Fruit fly (Drosophila melanogaster): ENCODE measurements around the gene Vps45.

The Vps45 gene

DNA sequence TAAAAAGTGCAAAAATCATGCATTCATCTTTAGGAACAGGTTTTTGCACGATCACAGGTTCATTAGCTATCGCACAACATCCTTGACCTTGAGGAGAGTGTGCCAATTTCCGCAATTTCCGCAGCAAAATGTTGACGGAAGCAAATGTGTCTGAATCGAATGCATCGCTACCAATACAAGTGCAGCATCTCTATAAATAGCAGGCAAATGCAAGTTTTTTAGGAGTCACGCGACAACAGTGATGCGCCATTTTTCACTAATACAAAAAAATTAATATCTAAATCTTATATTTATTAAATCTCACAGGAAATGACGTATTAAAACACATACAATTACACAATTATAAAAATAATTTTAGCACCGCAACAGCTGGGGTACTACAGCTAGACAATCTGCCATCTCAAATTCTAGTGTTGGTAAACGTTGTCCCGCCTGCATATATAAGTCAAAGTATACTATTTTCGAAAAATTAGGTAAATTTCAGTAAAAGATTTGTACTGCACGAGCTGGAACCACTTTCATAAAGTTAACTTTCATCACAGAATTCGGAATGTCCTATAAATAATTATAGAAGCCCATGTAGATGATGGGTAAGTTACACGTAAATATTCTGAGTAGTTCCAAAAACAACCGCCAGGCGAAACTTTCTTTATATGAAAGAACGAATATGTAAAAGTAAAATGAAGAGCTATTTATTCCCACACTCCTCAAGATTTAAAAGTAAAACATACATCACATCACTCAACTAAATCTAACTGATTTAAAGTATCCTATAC lies 10.3 kb downstream of the Vps45 start, which contains the start of gene CG9399:
Gene CG9399, minus strand, starts transcription at position 400 of the 776 bp plus-strand sequence.
- TF ChIP-seq CTCF (optimal IDR thresholded peaks at IDR 0.05) (peak; percentile 78 to 88), CG8478 (optimal IDR thresholded peaks at IDR 0.05) (no peak)

DNA sequence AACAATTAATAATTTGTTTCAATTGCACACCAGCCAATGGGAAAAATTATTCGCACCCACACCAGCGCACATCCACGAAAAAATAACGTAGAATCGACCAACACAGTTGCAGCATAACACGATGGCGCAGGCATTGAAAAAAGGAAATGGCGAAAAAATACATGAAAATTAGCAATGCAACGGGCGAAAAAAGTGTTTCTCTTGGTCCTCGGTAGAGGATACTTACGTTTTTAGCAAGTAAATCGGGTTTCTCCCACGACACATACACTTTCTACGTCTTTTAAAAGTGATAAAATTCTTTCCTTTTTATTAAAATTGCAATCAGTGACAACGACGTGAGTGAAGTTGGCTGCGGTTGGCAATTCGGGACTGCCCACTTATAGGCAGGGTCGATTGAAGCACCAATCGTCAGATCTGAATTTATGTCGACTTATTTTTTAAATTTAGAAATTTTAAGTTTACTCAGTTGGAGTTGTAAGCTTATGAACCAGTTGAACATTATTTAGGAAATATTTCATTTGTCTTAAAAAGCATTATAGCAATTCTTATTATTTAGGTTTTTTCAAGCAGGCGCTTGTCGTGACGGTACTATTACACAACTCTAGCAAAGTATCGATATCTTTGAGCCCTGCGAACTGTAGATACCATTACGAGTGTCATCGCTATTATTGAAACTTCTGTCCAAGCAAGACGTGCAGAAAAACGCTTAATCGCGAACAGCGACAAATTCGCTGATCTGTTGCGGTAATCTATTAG lies 13.8 kb downstream of the Vps45 start, which contains the start of the genes Kap-alpha3 and Son:
Gene Kap-alpha3, minus strand, starts transcription at position 352 of the 756 bp plus-strand sequence.
Gene Son, plus strand, starts transcription at position 661 of the 756 bp plus-strand sequence.
- TF ChIP-seq CG8478 (optimal IDR thresholded peaks at IDR 0.05) (no peak), CTCF (optimal IDR thresholded peaks at IDR 0.05) (no peak)

DNA sequence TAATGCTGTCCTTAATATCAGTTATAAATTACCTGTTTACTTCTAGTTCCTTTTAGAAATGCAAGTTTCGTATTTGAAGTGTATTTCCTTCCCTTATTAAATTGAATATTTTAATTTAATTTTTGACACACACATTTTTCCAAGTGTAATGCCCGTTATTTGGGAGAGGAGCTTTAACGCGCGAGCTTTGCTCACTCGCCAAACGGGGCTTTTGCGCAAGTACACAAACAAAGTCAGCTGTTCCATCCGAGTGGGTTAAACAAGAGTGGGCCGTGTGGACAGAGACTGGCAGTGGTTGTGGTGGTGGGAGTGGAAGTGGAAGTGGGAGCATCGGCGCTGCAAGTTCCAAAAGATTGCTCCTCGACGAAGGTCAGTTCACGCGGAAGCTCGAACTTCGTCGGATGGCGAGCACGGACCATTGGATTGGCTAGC lies 17.4 kb downstream of the Vps45 start, which contains the start of gene CG8301:
Gene CG8301, plus strand, starts transcription at position 218 of the 432 bp plus-strand sequence.
- TF ChIP-seq CG8478 (optimal IDR thresholded peaks at IDR 0.05) (no peak), CTCF (optimal IDR thresholded peaks at IDR 0.05) (no peak)

DNA sequence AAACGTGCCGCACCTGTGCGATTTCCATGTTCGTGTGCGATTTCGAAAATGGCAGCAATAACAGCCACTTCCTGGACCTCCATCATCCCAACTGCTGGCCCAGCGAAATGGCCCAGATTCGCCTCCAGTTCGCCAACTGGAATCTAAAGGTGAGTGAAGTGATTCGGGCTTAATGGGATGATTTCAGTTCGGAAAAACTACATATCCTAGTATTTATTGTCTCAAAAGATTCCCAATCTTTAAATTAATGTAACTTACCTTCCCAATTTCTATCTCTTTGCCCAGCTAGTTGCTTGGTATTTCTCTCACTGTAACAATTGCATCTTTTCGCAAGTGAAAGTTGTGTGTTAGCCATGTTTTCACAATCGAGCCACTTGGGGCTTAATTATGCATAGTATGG lies 18.2 kb downstream of the Vps45 start:
- TF ChIP-seq CTCF (optimal IDR thresholded peaks at IDR 0.05) (no peak), CG8478 (optimal IDR thresholded peaks at IDR 0.05) (no peak)

DNA sequence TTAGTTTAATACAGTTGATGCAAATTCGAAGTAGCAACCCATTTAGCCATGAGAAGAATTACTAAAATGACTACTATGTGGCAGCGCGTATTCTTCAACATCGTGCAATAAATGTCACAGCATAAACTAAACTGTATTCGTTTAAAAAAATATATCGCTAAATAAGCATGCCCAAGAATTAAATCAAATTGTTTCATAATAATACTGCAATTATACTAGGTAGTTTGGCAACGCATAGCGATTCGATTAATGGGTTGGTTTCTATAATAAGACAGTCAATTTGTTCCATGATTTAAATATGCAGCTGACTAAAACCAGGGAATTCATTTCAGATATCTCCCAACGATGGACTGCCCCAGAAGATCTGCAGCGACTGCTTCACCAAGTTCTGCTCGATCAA lies 19.4 kb downstream of the Vps45 start, which contains the start of gene CG33654:
Gene CG33654, minus strand, starts transcription at position 101 of the 400 bp plus-strand sequence.
- TF ChIP-seq CG8478 (optimal IDR thresholded peaks at IDR 0.05) = no peak
- no peak for TF ChIP-seq CTCF (optimal IDR thresholded peaks at IDR 0.05)

DNA sequence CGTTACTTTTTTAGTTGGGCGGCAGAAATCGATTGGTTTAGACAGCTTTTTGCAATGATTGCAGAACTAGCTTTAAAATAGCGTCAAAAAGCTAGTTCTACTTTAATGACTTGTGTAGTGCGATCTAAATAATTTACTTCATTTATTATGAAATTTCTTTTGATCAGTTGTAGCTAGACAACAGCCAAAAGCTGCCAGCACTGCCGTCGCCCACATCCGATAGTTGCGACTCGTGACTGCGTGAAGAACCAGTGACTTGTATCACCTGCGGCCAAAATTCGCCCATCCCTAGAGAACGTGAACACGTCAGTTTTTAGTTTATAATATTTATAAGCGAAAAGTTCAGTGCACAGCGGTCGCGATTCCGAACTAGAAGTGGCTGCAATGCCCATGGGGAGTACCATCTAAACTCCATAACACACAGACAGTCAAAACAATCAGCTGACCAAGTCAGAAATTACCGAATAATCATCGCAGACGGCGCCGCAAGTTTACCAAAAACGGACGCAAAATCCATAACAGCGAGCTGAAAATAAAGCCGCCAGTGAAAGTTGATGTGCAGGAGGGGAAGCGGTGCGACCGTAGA lies 23.0 kb downstream of the Vps45 start, which contains the start of gene P58IPK:
Gene P58IPK, plus strand, starts transcription at position 280 of the 586 bp plus-strand sequence.
- TF ChIP-seq CTCF (optimal IDR thresholded peaks at IDR 0.05) (peak; percentile 4 to 31), CG8478 (optimal IDR thresholded peaks at IDR 0.05) (no peak)

DNA sequence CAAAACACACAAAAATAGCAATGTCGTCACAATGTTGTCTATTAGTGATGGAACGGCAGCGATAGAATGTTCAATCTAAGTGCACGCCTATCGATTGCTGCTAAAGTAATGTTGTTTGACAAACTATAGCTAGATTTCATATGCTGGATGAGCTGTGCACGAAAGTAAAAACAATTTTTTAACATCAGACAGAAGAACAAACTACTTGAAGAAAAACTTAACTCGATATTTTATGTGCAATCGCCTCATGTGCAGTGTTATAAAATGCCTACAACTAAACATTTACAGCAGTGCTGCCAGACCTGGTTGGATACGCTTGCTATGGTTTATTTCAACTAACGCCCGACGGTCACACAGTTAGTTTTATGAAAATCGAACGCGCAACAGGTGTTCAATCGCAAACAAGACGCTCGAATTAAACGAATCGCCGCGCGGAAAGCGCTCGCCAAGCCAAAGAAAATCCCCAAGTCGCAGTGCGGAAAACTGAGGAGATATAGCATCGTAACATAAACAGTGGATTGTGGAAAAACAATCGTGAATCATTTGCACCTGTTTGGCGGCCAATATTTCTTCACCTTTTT lies 27.3 kb downstream of the Vps45 start, which contains the start of the genes bocks and CG8312:
Gene bocks, minus strand, starts transcription at position 51 of the 581 bp plus-strand sequence.
Gene CG8312, plus strand, starts transcription at position 358 of the 581 bp plus-strand sequence.
- TF ChIP-seq CG8478 (optimal IDR thresholded peaks at IDR 0.05) (no peak), CTCF (optimal IDR thresholded peaks at IDR 0.05) (peak; percentile 4 to 35)

DNA sequence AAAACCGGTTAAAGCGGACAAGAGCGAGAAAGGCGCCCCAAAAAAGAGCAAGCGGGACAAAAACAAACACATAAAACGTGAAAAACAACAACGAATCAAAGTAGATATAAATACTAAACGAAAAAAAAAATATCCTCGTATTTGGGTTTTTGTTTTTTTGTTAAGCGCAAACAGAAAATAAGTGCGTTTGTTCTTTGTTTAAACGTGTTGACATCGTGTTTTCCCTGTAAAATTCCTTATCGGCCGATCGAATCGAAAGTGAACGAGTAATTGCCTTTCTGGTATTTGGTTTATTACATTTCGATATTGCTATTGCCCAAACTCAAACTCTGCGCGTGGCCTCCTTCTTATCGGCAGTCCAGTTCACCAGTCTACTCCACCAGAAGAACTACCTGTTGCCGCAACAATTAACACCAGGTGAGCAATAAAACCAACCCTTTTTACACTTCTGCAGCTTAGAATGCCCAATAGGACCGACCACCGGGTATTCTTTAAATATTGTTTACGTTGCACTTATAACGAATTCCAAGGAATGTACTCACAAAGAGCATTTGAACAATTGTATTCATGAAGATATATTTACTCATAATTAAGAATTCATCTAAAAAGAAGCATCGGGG lies 28.2 kb downstream of the Vps45 start:
- TF ChIP-seq CTCF (optimal IDR thresholded peaks at IDR 0.05) (no peak), CG8478 (optimal IDR thresholded peaks at IDR 0.05) (no peak)

DNA sequence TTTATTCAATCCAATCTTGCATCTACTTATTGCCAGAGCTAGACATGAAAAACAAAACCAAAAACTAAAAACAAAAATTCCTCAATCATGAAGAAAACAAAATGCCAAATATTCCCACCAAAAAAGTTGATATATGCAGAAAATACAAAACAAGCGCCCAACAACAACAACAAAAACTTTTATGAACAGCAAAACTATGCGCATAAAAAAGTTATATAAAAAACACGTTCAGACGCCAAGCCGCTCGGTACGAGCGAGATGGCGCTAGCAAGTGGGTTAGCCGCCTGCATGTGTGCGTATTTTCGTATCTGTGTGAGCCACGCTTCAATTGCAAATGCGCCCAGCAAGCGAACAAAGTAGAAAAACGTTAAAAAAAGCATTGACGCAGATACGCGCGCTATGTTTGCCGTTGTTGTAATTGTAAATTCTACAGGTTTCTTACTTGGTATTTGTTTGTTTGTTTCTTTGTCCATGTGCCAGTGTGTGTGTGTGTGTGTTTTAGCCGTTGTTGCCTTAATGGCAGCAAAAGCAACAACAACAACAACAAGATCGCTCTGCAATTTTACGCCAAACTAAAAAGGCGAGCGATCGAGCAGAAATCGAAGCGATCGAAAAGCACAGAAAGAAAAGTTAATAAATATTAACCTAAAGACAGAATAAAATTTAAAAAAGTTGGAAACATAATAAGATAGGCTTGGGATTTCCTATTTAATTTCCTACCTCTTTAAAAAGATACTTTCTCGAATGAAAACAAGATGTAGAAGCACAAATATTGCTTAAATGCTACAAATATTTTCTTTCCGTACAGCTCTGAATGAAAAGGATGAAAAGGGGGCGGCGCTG lies 29.9 kb downstream of the Vps45 start:
- TF ChIP-seq CTCF (optimal IDR thresholded peaks at IDR 0.05) (no peak), CG8478 (optimal IDR thresholded peaks at IDR 0.05) (no peak)

DNA sequence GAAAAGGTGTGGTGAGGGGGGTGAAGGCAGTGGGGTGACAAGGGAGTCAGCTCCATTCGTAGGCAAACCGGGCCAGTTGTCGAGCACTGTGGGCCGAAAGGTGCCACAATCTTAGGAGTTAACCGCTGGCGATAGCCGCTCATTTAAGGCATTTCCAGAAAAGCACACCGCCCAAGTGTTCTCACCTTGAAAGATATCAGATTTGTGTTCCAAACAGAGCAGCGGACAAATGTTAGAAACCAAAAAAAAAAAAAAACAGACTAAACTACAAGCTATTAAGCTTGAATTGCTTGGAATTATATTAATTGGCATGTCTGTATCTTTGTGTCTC lies 30.5 kb downstream of the Vps45 start:
- no peak for TF ChIP-seq CTCF (optimal IDR thresholded peaks at IDR 0.05)
- TF ChIP-seq CG8478 (optimal IDR thresholded peaks at IDR 0.05) = no peak

DNA sequence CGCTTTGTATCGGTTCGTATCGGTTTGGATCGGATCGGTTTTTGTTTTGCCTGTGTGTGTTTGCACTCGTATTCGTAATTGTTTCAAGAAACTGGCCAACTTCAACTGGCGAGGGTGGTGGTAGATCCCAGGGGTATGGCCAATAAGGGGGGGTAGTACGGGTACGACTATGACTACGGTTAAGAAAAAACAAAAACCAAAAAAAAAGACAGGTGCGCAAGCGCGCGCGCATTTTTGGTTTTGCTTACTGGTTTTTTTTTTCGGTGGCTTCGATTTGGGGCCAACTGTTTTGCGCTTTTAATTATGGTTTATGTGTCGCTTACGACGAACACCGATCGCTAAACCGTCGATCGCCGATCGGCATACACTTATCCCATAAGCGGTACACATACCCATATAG lies 31.1 kb downstream of the Vps45 start:
- TF ChIP-seq CG8478 (optimal IDR thresholded peaks at IDR 0.05) (no peak), CTCF (optimal IDR thresholded peaks at IDR 0.05) (no peak)

DNA sequence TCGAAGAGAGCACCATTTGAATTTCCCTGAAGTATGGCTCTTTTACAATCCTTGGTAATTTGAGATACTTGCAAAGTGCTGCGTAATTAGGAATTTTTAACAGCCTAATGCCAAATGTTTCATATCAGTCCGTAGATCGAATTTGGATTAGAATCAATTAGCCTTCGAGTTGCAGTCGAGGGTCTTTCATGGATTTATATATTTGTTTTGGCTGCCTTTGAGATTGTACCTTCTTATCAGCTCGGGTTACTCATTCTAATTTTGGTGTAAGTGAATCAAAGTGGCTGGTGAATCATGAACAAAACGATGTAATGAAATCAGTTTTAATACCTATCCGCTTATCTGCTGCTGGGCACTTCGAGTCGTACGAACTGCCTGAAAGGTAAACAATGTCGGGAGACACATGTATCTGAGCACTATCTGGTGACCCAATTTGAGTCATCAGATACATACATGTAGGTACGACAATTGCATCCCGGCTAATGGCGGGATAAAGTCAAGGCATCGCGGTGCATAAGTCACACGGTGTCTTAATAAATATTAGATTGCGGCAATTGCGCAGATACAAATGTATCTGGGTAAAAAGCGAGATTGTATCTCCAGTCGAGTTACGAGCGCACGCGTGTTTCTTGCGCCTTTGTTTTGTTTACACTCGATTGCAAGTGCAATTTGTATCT lies 32.1 kb downstream of the Vps45 start:
- no peak for TF ChIP-seq CTCF (optimal IDR thresholded peaks at IDR 0.05)
- no peak for TF ChIP-seq CG8478 (optimal IDR thresholded peaks at IDR 0.05)

DNA sequence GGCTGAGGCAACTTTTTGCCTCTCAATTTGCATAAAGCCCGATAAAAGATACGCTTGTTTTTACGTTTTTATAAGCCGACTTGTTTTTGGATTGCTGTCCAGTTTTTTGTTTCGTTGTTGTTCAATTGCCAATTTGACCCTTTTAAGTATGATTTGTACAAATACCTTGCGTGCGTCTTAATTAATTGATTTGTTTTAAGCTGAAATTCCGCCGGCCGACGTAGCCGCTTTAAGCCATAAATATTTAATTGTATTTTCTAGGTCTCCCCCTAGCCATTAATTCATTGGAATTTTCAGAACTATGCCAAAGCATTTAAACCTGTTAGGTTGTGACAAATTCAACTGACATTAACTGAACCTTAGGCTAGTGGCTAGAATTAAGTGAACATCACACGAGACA lies 32.9 kb downstream of the Vps45 start:
- TF ChIP-seq CTCF (optimal IDR thresholded peaks at IDR 0.05) = no peak
- no peak for TF ChIP-seq CG8478 (optimal IDR thresholded peaks at IDR 0.05)

All from S2 (cell line).